Worm (Caenorhabditis elegans) whole organism, mixed stage, embryonic: Measurements from ENCODE around the gene ttbk-2.1.
"Not testable (repeated sequence)": the region's sequence is repeated elsewhere in the genome, so short reads cannot be mapped to it uniquely, and the experiment has no call there.

Experiments
- cnd-1 ChIP-seq: fragments of 200-800 bp; sonication (Bioruptor generic); optimal IDR thresholded peaks from 2 replicates; lab custom pipeline; 2018; ENCODE audit warnings: mild to moderate bottlenecking, missing genetic modification characterization, missing compliant biosample characterization
- elt-3 ChIP-seq: fragments of 150-350 bp; optimal IDR thresholded peaks from 2 replicates; lab custom pipeline; 2014; ENCODE audit warnings: missing biosample characterization, missing genetic modification characterization
- flh-1 ChIP-seq: fragments of 200-800 bp; sonication (Bioruptor generic); optimal IDR thresholded peaks from 2 replicates; lab custom pipeline; 2018; ENCODE audit warnings: mild to moderate bottlenecking, missing genetic modification characterization, moderate library complexity, missing compliant biosample characterization
- pha-4 ChIP-seq: fragments of 150-350 bp; optimal IDR thresholded peaks from 2 replicates; lab custom pipeline; 2018; ENCODE audit warnings: missing biosample characterization, missing genetic modification reagents, missing genetic modification characterization
- sem-2 ChIP-seq: fragments of 200-800 bp; sonication (Bioruptor generic); optimal IDR thresholded peaks from 2 replicates; lab custom pipeline; 2018; ENCODE audit warnings: mild to moderate bottlenecking, missing genetic modification characterization, missing compliant biosample characterization
- snpc-4 ChIP-seq: fragments of 150-350 bp; optimal IDR thresholded peaks from 2 replicates; lab custom pipeline; 2014; ENCODE audit warnings: missing biosample characterization, missing genetic modification characterization
- sptf-1 ChIP-seq: sonication (generic microtip); optimal IDR thresholded peaks from 2 replicates; lab custom pipeline; 2017; ENCODE audit warnings: mild to moderate bottlenecking, missing genetic modification characterization, moderate library complexity, missing compliant biosample characterization
- unc-39 ChIP-seq: fragments of 150-350 bp; optimal IDR thresholded peaks from 2 replicates; lab custom pipeline; 2014; ENCODE audit warnings: missing biosample characterization, missing genetic modification characterization
- unc-62 ChIP-seq: fragments of 150-350 bp; optimal IDR thresholded peaks from 2 replicates; lab custom pipeline; 2014; ENCODE audit warnings: missing biosample characterization, missing genetic modification reagents, missing genetic modification characterization
- zip-8 ChIP-seq: fragments of 150-350 bp; optimal IDR thresholded peaks from 2 replicates; lab custom pipeline; 2014; ENCODE audit warnings: missing biosample characterization, missing genetic modification characterization

ce11 chrIV:5256731-5257130, 1.8 kb upstream of the ttbk-2.1 start, which contains the start of gene F36H12.9:
- TF ChIP-seq snpc-4 (tag; lab: Kevin White, UChicago); unc-62; flh-1 (GFP tag; lab: Kevin White, UChicago); cnd-1 (tag; lab: Kevin White, UChicago); zip-8 (tag; lab: Kevin White, UChicago); sem-2 (GFP tag; lab: Kevin White, UChicago); sptf-1 (tag; lab: Kevin White, UChicago); pha-4 (tag; lab: Kevin White, UChicago); elt-3 (tag; lab: Kevin White, UChicago); unc-39 (tag; lab: Kevin White, UChicago): not testable (repeated sequence)
